Worm (Caenorhabditis elegans): ENCODE data around the gene F01G10.4.

The F01G10.4 gene

DNA sequence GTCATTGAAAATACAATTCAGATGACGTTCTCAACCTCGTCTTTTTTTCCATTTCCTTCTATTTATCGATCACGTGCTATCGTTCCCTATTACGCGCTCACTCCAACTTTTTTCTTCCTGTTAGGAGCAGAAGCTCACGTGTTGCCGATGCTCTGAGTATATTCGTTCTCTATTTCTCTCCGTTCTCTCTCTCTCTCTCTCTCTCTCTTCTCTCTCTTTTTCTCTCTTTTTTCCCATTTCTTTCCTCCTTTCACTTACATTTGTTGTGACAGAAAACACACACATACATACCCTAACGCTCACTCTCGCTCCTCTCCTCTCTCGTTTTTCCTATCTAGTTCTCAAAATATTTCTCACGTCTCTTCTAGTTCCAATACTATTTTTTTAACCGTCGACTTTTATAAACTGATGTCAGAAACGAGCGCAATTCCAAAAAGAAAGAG lies 20.0 kb upstream of the F01G10.4 start:
- TF ChIP-seq unc-62 (GFP tag; optimal IDR thresholded peaks at IDR 0.05) (no peak), elt-2 (tag; optimal IDR thresholded peaks at IDR 0.05) (peak; percentile 87), nhr-11 (tag; optimal IDR thresholded peaks at IDR 0.05) (peak; percentile 91), pax-3 (tag; optimal IDR thresholded peaks at IDR 0.05) (peak; percentile 87), hlh-17 (GFP tag; optimal IDR thresholded peaks at IDR 0.05; ENCODE audit: borderline replicate concordance) (no peak), rnt-1 (tag; optimal IDR thresholded peaks at IDR 0.05) (peak; percentile 86), mdl-1 (tag; optimal IDR thresholded peaks at IDR 0.05) (peak; percentile 82 to 92), fkh-10 (GFP tag; optimal IDR thresholded peaks at IDR 0.05) (peak; percentile 93), hpl-2 (GFP tag; optimal IDR thresholded peaks at IDR 0.05) (peak; percentile 23), tbx-2 (tag; optimal IDR thresholded peaks at IDR 0.05) (peak; percentile 95), skn-1 (tag; optimal IDR thresholded peaks at IDR 0.05) (peak; percentile 67), nhr-20 (tag; optimal IDR thresholded peaks at IDR 0.05) (peak; percentile 96), zag-1 (tag; optimal IDR thresholded peaks at IDR 0.05) (peak; percentile 67), nhr-90 (tag; optimal IDR thresholded peaks at IDR 0.05; ENCODE audit: poor library complexity) (peak; percentile 80), hlh-4 (tag; optimal IDR thresholded peaks at IDR 0.05) (no peak), unc-30 (tag; optimal IDR thresholded peaks at IDR 0.05) (no peak), Y116A8C.19 (tag; optimal IDR thresholded peaks at IDR 0.05; ENCODE audit: borderline replicate concordance) (no peak), ceh-82 (tag; optimal IDR thresholded peaks at IDR 0.05) (peak; percentile 28 to 73 (median 42)), nhr-28 (tag; optimal IDR thresholded peaks at IDR 0.05) (no peak), nhr-76 (tag; optimal IDR thresholded peaks at IDR 0.05) (no peak), egl-13 (tag; optimal IDR thresholded peaks at IDR 0.05) (peak; percentile 97), lir-3 (tag; optimal IDR thresholded peaks at IDR 0.05; ENCODE audit: poor library complexity) (peak; percentile 75), sox-4 (tag; optimal IDR thresholded peaks at IDR 0.05) (peak; percentile 93), lin-14 (GFP tag; optimal IDR thresholded peaks at IDR 0.05) (peak; percentile 100), ztf-11 (tag; optimal IDR thresholded peaks at IDR 0.05) (peak in 1 of 2 experiments; percentile 41), zip-4 (GFP tag; optimal IDR thresholded peaks at IDR 0.05) (peak; percentile 55), pqm-1 (tag; optimal IDR thresholded peaks at IDR 0.05) (no peak), jun-1 (tag; optimal IDR thresholded peaks at IDR 0.05) (peak; percentile 84), ceh-63 (GFP tag; optimal IDR thresholded peaks at IDR 0.05) (no peak), snpc-4 (tag; optimal IDR thresholded peaks at IDR 0.05) (peak; percentile 32), ztf-4 (tag; optimal IDR thresholded peaks at IDR 0.05) (peak; percentile 91), swsn-7 (tag; optimal IDR thresholded peaks at IDR 0.05) (peak; percentile 94), efl-1 (optimal IDR thresholded peaks at IDR 0.05) (peak; percentile 77 to 84), efl-1 (GFP tag; optimal IDR thresholded peaks at IDR 0.05 in 1 of 2) (peak; percentile 60 to 95), C04F5.9 (tag; optimal IDR thresholded peaks at IDR 0.05) (no peak), unc-130 (tag; optimal IDR thresholded peaks at IDR 0.05) (no peak), nhr-47 (tag; optimal IDR thresholded peaks at IDR 0.05) (peak; percentile 96), nhr-77 (tag; optimal IDR thresholded peaks at IDR 0.05) (peak; percentile 82), snu-23 (GFP tag; optimal IDR thresholded peaks at IDR 0.05) (peak; percentile 95), unc-86 (tag; optimal IDR thresholded peaks at IDR 0.05) (peak; percentile 97), elt-3 (tag; optimal IDR thresholded peaks at IDR 0.05) (peak in 1 of 6 experiments; percentile 60), isw-1 (GFP tag; IDR thresholded peaks at IDR 0.05) (peak; percentile 83), egl-27 (tag; optimal IDR thresholded peaks at IDR 0.05) (peak; percentile 36 to 65), mab-9 (GFP tag; IDR thresholded peaks at IDR 0.05) (no peak), nhr-84 (tag; optimal IDR thresholded peaks at IDR 0.05) (no peak), grh-1 (GFP tag; IDR thresholded peaks at IDR 0.05) (peak; percentile 46; the same call in 1 of the 2 replicates), nhr-237 (tag; optimal IDR thresholded peaks at IDR 0.05) (peak; percentile 78), pag-3 (tag; optimal IDR thresholded peaks at IDR 0.05; ENCODE audit: borderline replicate concordance, insufficient read depth) (no peak), ets-5 (GFP tag; IDR thresholded peaks at IDR 0.05) (no peak), dsc-1 (tag; optimal IDR thresholded peaks at IDR 0.05) (peak; percentile 97), lin-39 (tag; optimal IDR thresholded peaks at IDR 0.05) (peak; percentile 40), C16A3.4 (tag; optimal IDR thresholded peaks at IDR 0.05) (peak; percentile 77)
